Worm (Caenorhabditis elegans): Measurements from ENCODE around the gene F25E5.8.

F25E5.8 gene

DNA sequence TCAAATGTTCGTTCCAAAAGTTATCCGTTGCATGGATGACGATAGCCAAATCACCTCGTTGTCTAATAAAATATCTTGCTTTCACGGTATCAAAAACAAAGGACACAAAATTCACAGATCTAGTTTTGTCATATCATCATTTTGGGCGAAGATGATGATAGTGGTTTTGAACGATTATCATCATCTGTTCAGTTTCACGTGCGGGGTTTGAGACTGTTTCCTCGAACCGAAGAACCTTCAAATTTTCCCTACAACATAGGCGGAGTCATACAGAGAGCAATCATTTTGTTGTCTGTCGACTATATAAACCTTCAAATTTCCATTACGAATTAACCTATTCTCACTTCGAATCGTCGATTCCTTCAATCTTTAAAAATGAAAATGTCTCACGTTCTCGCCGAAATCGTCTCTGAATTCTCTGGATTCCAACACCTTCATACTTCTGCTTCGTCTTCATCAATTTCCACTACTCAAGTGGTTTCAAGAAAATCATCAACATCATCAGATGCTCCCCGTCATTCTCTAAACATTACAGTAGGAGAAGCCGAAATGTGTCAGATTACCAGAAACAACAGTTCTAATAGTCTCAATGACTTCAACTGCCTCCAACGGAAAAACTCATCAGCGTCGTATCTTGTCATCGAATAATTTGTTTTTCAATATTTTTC lies 22.5 kb upstream of the F25E5.8 start, which contains the start of gene F18E3.11 (continued):
- no peak for TF ChIP-seq nhr-41 (GFP tag; IDR thresholded peaks at IDR 0.05)
- 0 out of 2 replicates have a peak, but pooled peaks have one; percentile 35 for TF ChIP-seq T26A8.4 (GFP tag; IDR thresholded peaks at IDR 0.05)

DNA sequence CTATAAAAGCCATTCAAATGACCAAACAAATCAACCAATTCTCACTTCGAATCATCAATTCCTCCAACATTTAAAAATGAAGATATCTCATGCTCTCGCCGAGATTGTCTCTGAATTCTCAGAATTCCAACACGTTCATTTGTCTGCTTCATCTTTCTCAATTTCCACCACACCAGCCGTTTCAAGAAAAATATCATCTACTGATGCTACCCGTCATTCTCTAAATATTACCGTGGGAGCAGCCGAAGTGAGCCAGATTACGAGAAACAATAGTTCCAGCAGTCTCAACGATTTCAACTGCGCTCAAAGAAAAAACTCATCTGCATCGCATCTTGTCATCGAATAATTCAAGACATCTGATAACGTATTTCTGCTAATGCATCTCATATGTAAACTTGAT lies 20.8 kb upstream of the F25E5.8 start, which contains the start of gene F18E3.12:
Gene F18E3.12 (plus strand): TSS at position 77 of the 400 bp plus-strand sequence.
- peak; percentile 96 for TF ChIP-seq ama-1 (optimal IDR thresholded peaks at IDR 0.05)
- no peak for TF ChIP-seq mdt-29 (GFP tag; IDR thresholded peaks at IDR 0.05)
- no peak for TF ChIP-seq ceh-32 (tag; optimal IDR thresholded peaks at IDR 0.05; ENCODE audit: poor library complexity)
- no peak for TF ChIP-seq F26F4.8 (GFP tag; conservative IDR thresholded peaks at IDR 0.05)
- TF ChIP-seq unc-39 (tag; optimal IDR thresholded peaks at IDR 0.05), result no peak

DNA sequence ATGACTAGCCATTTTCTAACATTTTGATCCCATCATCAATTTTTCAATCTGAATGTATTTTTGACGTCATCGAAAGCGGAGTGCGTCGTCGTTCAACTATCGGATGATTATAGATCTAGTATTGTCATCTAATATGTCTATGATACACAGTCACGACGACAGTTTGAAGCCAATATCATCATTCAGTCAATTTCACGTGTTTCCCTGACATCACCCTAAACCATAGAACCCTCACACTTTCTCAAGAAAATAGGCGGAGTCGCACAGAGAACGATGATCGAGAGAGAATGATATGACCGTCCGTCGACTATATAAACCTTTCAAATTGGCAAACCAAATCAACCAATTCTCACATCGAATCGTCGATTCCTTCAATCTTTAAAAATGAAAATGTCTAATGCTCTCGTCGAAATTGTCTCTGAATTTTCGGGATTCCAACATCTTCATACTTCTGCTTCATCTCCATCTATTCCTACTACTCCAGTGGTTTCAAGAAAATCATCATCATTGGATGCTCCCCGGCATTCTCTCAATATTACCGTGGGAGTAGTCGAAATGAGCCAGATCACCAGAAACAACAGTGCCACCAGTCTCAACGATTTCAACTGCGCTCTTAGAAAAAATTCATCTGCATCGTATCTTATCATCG lies 19.8 kb upstream of the F25E5.8 start, which contains the start of gene F18E3.13:
Gene F18E3.13 (plus strand): TSS at position 385 of the 649 bp plus-strand sequence.
- TF ChIP-seq ZK337.2 (GFP tag; IDR thresholded peaks at IDR 0.05), result no peak
- TF ChIP-seq daf-19 (GFP tag; conservative IDR thresholded peaks at IDR 0.05), result no peak
- peak; percentile 64 for TF ChIP-seq dmd-6 (GFP tag; IDR thresholded peaks at IDR 0.05)
- peak; percentile 54 for TF ChIP-seq mep-1 (tag; optimal IDR thresholded peaks at IDR 0.05)
- no peak for TF ChIP-seq ZK546.5 (tag; optimal IDR thresholded peaks at IDR 0.05)
- TF ChIP-seq hlh-30 (tag; optimal IDR thresholded peaks at IDR 0.05; ENCODE audit: insufficient read depth), result peak; percentile 77
- no peak for TF ChIP-seq Y75B8A.6 (GFP tag; IDR thresholded peaks at IDR 0.05)
- TF ChIP-seq mxl-2 (GFP tag; conservative IDR thresholded peaks at IDR 0.05), result 0 out of 2 replicates have a peak, but pooled peaks have one; percentile 22
- no peak for TF ChIP-seq Y5F2A.4 (GFP tag; optimal IDR thresholded peaks at IDR 0.05)
- peak; percentile 9 for TF ChIP-seq dpl-1 (GFP tag; optimal IDR thresholded peaks at IDR 0.05)
- TF ChIP-seq nhr-111 (GFP tag; optimal IDR thresholded peaks at IDR 0.05), result no peak
- peak; percentile 72 for TF ChIP-seq mxl-3 (GFP tag; optimal IDR thresholded peaks at IDR 0.05)
- peak; percentile 91 for TF ChIP-seq nhr-48 (tag; optimal IDR thresholded peaks at IDR 0.05)
- TF ChIP-seq pha-4 (GFP tag; IDR thresholded peaks at IDR 0.05), result no peak
- no peak for TF ChIP-seq pha-4 (tag; optimal IDR thresholded peaks at IDR 0.05)
- TF ChIP-seq nhr-11 (tag; optimal IDR thresholded peaks at IDR 0.05), result no peak
- peak; percentile 58 for TF ChIP-seq nhr-25 (tag; optimal IDR thresholded peaks at IDR 0.05; ENCODE audit: borderline replicate concordance, insufficient read depth)
- TF ChIP-seq pqm-1 (tag; optimal IDR thresholded peaks at IDR 0.05), result no peak
- TF ChIP-seq jun-1 (tag; optimal IDR thresholded peaks at IDR 0.05), result no peak
- TF ChIP-seq ama-1 (optimal IDR thresholded peaks at IDR 0.05), result peak; percentile 93
- TF ChIP-seq ztf-7 (tag; optimal IDR thresholded peaks at IDR 0.05), result no peak
- TF ChIP-seq lsy-2 (tag; optimal IDR thresholded peaks at IDR 0.05), result peak in 1 of 2 experiments; percentile 57
- TF ChIP-seq madf-9 (GFP tag; conservative IDR thresholded peaks at IDR 0.05), result peak; percentile 24; the same call in 1 of the 2 replicates
- TF ChIP-seq hlh-11 (tag; optimal IDR thresholded peaks at IDR 0.05), result peak; percentile 84
- TF ChIP-seq saeg-2 (GFP tag; IDR thresholded peaks at IDR 0.05), result no peak
- peak; percentile 56 to 88 for TF ChIP-seq mdl-1 (tag; optimal IDR thresholded peaks at IDR 0.05)
- no peak for TF ChIP-seq rbr-2 (tag; optimal IDR thresholded peaks at IDR 0.05)
- no peak for TF ChIP-seq lin-29 (GFP tag; IDR thresholded peaks at IDR 0.05)
- no peak for TF ChIP-seq dmd-9 (GFP tag; IDR thresholded peaks at IDR 0.05)
- TF ChIP-seq egl-27 (tag; optimal IDR thresholded peaks at IDR 0.05), result no peak
- peak; percentile 19 to 60 for TF ChIP-seq hif-1 (tag; optimal IDR thresholded peaks at IDR 0.05)
- no peak for TF ChIP-seq zfp-2 (tag; optimal IDR thresholded peaks at IDR 0.05)
- no peak for TF ChIP-seq ceh-62 (tag; optimal IDR thresholded peaks at IDR 0.05)
- TF ChIP-seq skn-1 (tag; optimal IDR thresholded peaks at IDR 0.05), result no peak
- TF ChIP-seq ces-1 (GFP tag; optimal IDR thresholded peaks at IDR 0.05), result no peak
- no peak for TF ChIP-seq nhr-76 (tag; optimal IDR thresholded peaks at IDR 0.05)
- no peak for TF ChIP-seq lin-15B (tag; optimal IDR thresholded peaks at IDR 0.05)
- TF ChIP-seq unc-62 (GFP tag; optimal IDR thresholded peaks at IDR 0.05 in 1 of 2), result peak in 1 of 2 experiments; percentile 55
- no peak for TF ChIP-seq unc-62 (tag; optimal IDR thresholded peaks at IDR 0.05)
